Worm (Caenorhabditis elegans): Measurements from ENCODE around the gene B0554.2.

DNA sequence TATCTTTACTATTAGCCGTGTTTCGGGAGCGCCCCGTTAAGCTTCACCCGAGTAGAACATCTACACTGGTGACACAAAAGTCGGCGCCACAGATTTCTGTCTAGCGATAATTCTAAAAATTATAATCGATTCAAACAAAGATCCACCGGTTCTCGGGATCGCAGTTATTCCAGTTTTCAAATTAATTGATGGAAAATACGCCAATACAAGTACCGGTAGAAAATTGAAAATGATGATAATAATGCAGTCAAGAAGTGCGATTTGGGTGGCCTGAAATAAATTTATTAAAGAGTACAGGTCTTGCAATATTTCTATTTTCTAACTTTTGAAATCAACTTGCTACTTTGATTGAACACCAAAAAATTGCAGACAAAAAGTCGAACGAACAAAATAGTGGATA lies 33.5 kb downstream of the B0554.2 start:
- TF ChIP-seq rnt-1 (tag; optimal IDR thresholded peaks at IDR 0.05), result no peak
- no peak for TF ChIP-seq ama-1 (optimal IDR thresholded peaks at IDR 0.05)
- no peak for TF ChIP-seq lin-13 (GFP tag; optimal IDR thresholded peaks at IDR 0.05)
- no peak for TF ChIP-seq aly-2 (tag; optimal IDR thresholded peaks at IDR 0.05)
- TF ChIP-seq ztf-11 (tag; optimal IDR thresholded peaks at IDR 0.05), result no peak
- no peak for TF ChIP-seq nhr-12 (tag; optimal IDR thresholded peaks at IDR 0.05)
- TF ChIP-seq elt-2 (tag; optimal IDR thresholded peaks at IDR 0.05), result no peak
- TF ChIP-seq nhr-237 (tag; optimal IDR thresholded peaks at IDR 0.05), result no peak
- no peak for TF ChIP-seq dpl-1 (GFP tag; optimal IDR thresholded peaks at IDR 0.05)
- no peak for TF ChIP-seq unc-62 (GFP tag; optimal IDR thresholded peaks at IDR 0.05)
- TF ChIP-seq pag-3 (tag; optimal IDR thresholded peaks at IDR 0.05; ENCODE audit: borderline replicate concordance, insufficient read depth), result no peak
- no peak for TF ChIP-seq lsy-2 (tag; optimal IDR thresholded peaks at IDR 0.05)
